Worm (Caenorhabditis elegans) whole organism, L3 larva: ENCODE measurements around the gene ugt-56.

Source experiments
- R02D3.7 ChIP-seq: fragments of 150-350 bp; optimal IDR thresholded peaks from 2 replicates; lab custom pipeline; 2014; ENCODE audit warnings: missing biosample characterization, missing genetic modification characterization
- ZK546.5 ChIP-seq: sonication (generic microtip); optimal IDR thresholded peaks from 2 replicates; lab custom pipeline; 2017; ENCODE audit warnings: missing biosample characterization, missing genetic modification characterization
- ceh-16 ChIP-seq: sonication (generic microtip); optimal IDR thresholded peaks from 2 replicates; lab custom pipeline; 2017; ENCODE audit warnings: missing biosample characterization, missing genetic modification characterization
- ceh-28 ChIP-seq: fragments of 150-350 bp; optimal IDR thresholded peaks from 2 replicates; lab custom pipeline; 2014; ENCODE audit warnings: missing biosample characterization, missing genetic modification reagents, missing genetic modification characterization
- ceh-82 ChIP-seq: fragments of 150-350 bp; optimal IDR thresholded peaks from 2 replicates; lab custom pipeline; 2014; ENCODE audit warnings: missing biosample characterization, missing genetic modification characterization
- ceh-9 ChIP-seq: sonication (generic microtip); optimal IDR thresholded peaks from 2 replicates; lab custom pipeline; 2018; ENCODE audit warnings: missing biosample characterization, missing genetic modification characterization
- daf-12 ChIP-seq: fragments of 150-350 bp; optimal IDR thresholded peaks from 2 replicates; lab custom pipeline; 2014; ENCODE audit warnings: missing biosample characterization, missing genetic modification reagents, missing genetic modification characterization
- egl-27 ChIP-seq: sonication (generic microtip); optimal IDR thresholded peaks from 4 replicates; lab custom pipeline; 2017; ENCODE audit warnings: missing biosample characterization, missing genetic modification reagents, missing genetic modification characterization
- elt-1 ChIP-seq: fragments of 150-350 bp; optimal IDR thresholded peaks from 2 replicates; lab custom pipeline; 2014; ENCODE audit warnings: missing biosample characterization, missing genetic modification characterization
- elt-3 ChIP-seq, 3 experiments: fragments of 150-350 bp in 1 of 3; sonication (generic microtip) in 2 of 3; optimal IDR thresholded peaks; 2 replicates in 2 of 3; 4 replicates in 1 of 3; lab custom pipeline; 2014 to 2017; ENCODE audit warnings: missing biosample characterization in 3 of 3, missing genetic modification characterization in 3 of 3
- eor-1 ChIP-seq, 2 experiments: fragments of 150-350 bp; optimal IDR thresholded peaks; 2 replicates each; lab custom pipeline; 2014 to 2018; ENCODE audit warnings: missing biosample characterization in 2 of 2, missing genetic modification characterization in 2 of 2
- fkh-10 ChIP-seq: sonication (generic microtip); optimal IDR thresholded peaks from 2 replicates; lab custom pipeline; 2017; ENCODE audit warnings: missing biosample characterization, missing genetic modification reagents, missing genetic modification characterization
- fos-1 ChIP-seq: fragments of 150-350 bp; optimal IDR thresholded peaks from 2 replicates; lab custom pipeline; 2014; ENCODE audit warnings: missing biosample characterization, missing genetic modification characterization
- hmg-11 ChIP-seq: sonication (generic microtip); optimal IDR thresholded peaks from 2 replicates; lab custom pipeline; 2016; ENCODE audit warnings: missing genetic modification characterization, missing compliant biosample characterization
- jun-1 ChIP-seq: fragments of 150-350 bp; optimal IDR thresholded peaks from 2 replicates; lab custom pipeline; 2014; ENCODE audit warnings: missing biosample characterization, missing genetic modification reagents, missing genetic modification characterization
- lin-15B ChIP-seq: fragments of 150-350 bp; optimal IDR thresholded peaks from 2 replicates; lab custom pipeline; 2014; ENCODE audit warnings: missing biosample characterization, missing genetic modification characterization
- lin-39 ChIP-seq: fragments of 150-350 bp; optimal IDR thresholded peaks from 2 replicates; lab custom pipeline; 2018; ENCODE audit warnings: missing biosample characterization, missing genetic modification reagents, missing genetic modification characterization
- lsy-12 ChIP-seq: sonication (generic microtip); optimal IDR thresholded peaks from 2 replicates; lab custom pipeline; 2016; ENCODE audit warnings: mild to moderate bottlenecking, missing genetic modification characterization, missing compliant biosample characterization
- mdl-1 ChIP-seq: fragments of 150-350 bp; optimal IDR thresholded peaks from 2 replicates; lab custom pipeline; 2014; ENCODE audit warnings: missing biosample characterization, missing genetic modification characterization
- mml-1 ChIP-seq: fragments of 150-350 bp; sonication (generic microtip); optimal IDR thresholded peaks from 3 replicates; lab custom pipeline; 2014; ENCODE audit warnings: missing biosample characterization, missing genetic modification characterization
- nhr-11 ChIP-seq: fragments of 150-350 bp; optimal IDR thresholded peaks from 2 replicates; lab custom pipeline; 2014; ENCODE audit warnings: missing biosample characterization, missing genetic modification characterization
- nhr-12 ChIP-seq: fragments of 150-350 bp; optimal IDR thresholded peaks from 2 replicates; lab custom pipeline; 2014; ENCODE audit warnings: missing biosample characterization, missing genetic modification characterization
- nhr-237 ChIP-seq: fragments of 150-350 bp; optimal IDR thresholded peaks from 2 replicates; lab custom pipeline; 2014; ENCODE audit warnings: missing biosample characterization, missing genetic modification characterization
- nhr-25 ChIP-seq: sonication (generic microtip); optimal IDR thresholded peaks from 2 replicates; lab custom pipeline; 2017; ENCODE audit warnings: missing biosample characterization, missing genetic modification characterization
- nhr-28 ChIP-seq: fragments of 150-350 bp; optimal IDR thresholded peaks from 2 replicates; lab custom pipeline; 2014; ENCODE audit warnings: missing biosample characterization, missing genetic modification characterization
- nhr-43 ChIP-seq: sonication (generic microtip); optimal IDR thresholded peaks from 2 replicates; lab custom pipeline; 2016; ENCODE audit warnings: mild to moderate bottlenecking, missing genetic modification characterization, missing compliant biosample characterization; ENCODE audit not compliant: poor library complexity, severe bottlenecking
- nhr-76 ChIP-seq: fragments of 150-350 bp; sonication (generic microtip); optimal IDR thresholded peaks from 5 replicates; lab custom pipeline; 2014; ENCODE audit warnings: missing biosample characterization, missing genetic modification characterization
- nhr-77 ChIP-seq: fragments of 150-350 bp; optimal IDR thresholded peaks from 2 replicates; lab custom pipeline; 2014; ENCODE audit warnings: missing biosample characterization, missing genetic modification characterization
- pha-4 ChIP-seq: fragments of 150-350 bp; optimal IDR thresholded peaks from 2 replicates; lab custom pipeline; 2014; ENCODE audit warnings: missing biosample characterization, missing genetic modification reagents, missing genetic modification characterization
- pqm-1 ChIP-seq: fragments of 150-350 bp; optimal IDR thresholded peaks from 2 replicates; lab custom pipeline; 2017; ENCODE audit warnings: missing biosample characterization, missing genetic modification characterization, inconsistent platforms
- sea-2 ChIP-seq: fragments of 150-350 bp; sonication (generic microtip); optimal IDR thresholded peaks from 4 replicates; lab custom pipeline; 2014; ENCODE audit warnings: missing biosample characterization, missing genetic modification reagents, missing genetic modification characterization
- skn-1 ChIP-seq: fragments of 150-350 bp; optimal IDR thresholded peaks from 2 replicates; lab custom pipeline; 2014; ENCODE audit warnings: missing biosample characterization, missing genetic modification characterization
- snpc-4 ChIP-seq: fragments of 150-350 bp; optimal IDR thresholded peaks from 2 replicates; lab custom pipeline; 2014; ENCODE audit warnings: missing biosample characterization, missing genetic modification characterization
- unc-62 ChIP-seq: fragments of 150-350 bp; sonication (generic microtip); optimal IDR thresholded peaks from 4 replicates; lab custom pipeline; 2014; ENCODE audit warnings: missing biosample characterization, missing genetic modification reagents, missing genetic modification characterization
- ztf-4 ChIP-seq: fragments of 150-350 bp; optimal IDR thresholded peaks from 2 replicates; lab custom pipeline; 2014; ENCODE audit warnings: missing biosample characterization, missing genetic modification characterization

Gene ugt-56

ce11 chrV:12256398-12256797 is 2.4 kb upstream of the ugt-56 start, which contains the start of gene ugt-55:
Gene ugt-55 (plus strand): TSS chrV:12256698.
- TF ChIP-seq sea-2 (GFP tag; lab: Kevin White, UChicago) (no peak), R02D3.7 (no peak), pha-4 (tag; lab: Kevin White, UChicago) (no peak), eor-1 (tag; optimal IDR thresholded peaks at IDR 0.05; lab: Kevin White, UChicago) (no peak), lin-15B (no peak)

- TF ChIP-seq nhr-12 (tag; lab: Kevin White, UChicago) (no peak), daf-12 (no peak), pha-4 (tag; lab: Kevin White, UChicago) (no peak), skn-1 (tag; lab: Kevin White, UChicago) (no peak), jun-1 (tag; lab: Kevin White, UChicago) (no peak), nhr-25 (tag; lab: Kevin White, UChicago) (no peak), ceh-28 (no peak), fos-1 (tag; lab: Kevin White, UChicago) (no peak)
Measured at ce11 chrV:12261377-12261776, 2.6 kb downstream of the ugt-56 start, which contains the start of gene tbb-6. Gene tbb-6 (plus strand): TSS chrV:12261531.

- TF ChIP-seq nhr-12 (tag; lab: Kevin White, UChicago) (no peak), nhr-25 (tag; lab: Kevin White, UChicago) (no peak), mdl-1 (tag; lab: Kevin White, UChicago) (no peak), pqm-1 (no peak), ceh-28 (no peak), elt-3 (tag; optimal IDR thresholded peaks at IDR 0.05; lab: Kevin White, UChicago) (no peak), nhr-11 (tag; lab: Kevin White, UChicago) (no peak), nhr-77 (no peak), lsy-12 (tag; lab: Kevin White, UChicago) (no peak), hmg-11 (no peak), lin-15B (no peak), sea-2 (GFP tag; lab: Kevin White, UChicago) (no peak)
- TF ChIP-seq, all 47 proteins: peak for 0
Measured at ce11 chrV:12263723-12264122, 4.9 kb downstream of the ugt-56 start, which contains the start of gene ssp-35. Gene ssp-35 (minus strand): TSS chrV:12263823.

ce11 chrV:12269272-12269767 is 10.5 kb downstream of the ugt-56 start, which contains the start of gene twk-24:
Gene twk-24 (minus strand): TSS chrV:12269322.
- TF ChIP-seq mdl-1 (tag; lab: Kevin White, UChicago) (no peak), ceh-28 (no peak), nhr-76 (tag; lab: Kevin White, UChicago) (no peak), egl-27 (tag; lab: Kevin White, UChicago) (no peak), elt-3 (tag; optimal IDR thresholded peaks at IDR 0.05; lab: Kevin White, UChicago) (no peak), lin-39 (no peak), sea-2 (GFP tag; lab: Kevin White, UChicago) (no peak), fos-1 (tag; lab: Kevin White, UChicago) (no peak), hmg-11 (no peak), ZK546.5 (no peak)
- TF ChIP-seq, all 47 proteins: peak for 0

ce11 chrV:12271495-12271894 is 12.7 kb downstream of the ugt-56 start, which contains the start of the genes tsfm-1 and capg-2:
Gene tsfm-1 (minus strand): TSS chrV:12271551.
Gene capg-2 (plus strand): TSS chrV:12271873.
- TF ChIP-seq nhr-28 (tag; lab: Kevin White, UChicago) (no peak), ceh-82 (tag; lab: Kevin White, UChicago) (no peak), pha-4 (tag; lab: Kevin White, UChicago) (no peak), lin-15B (peak; percentile 19), unc-62 (GFP tag; lab: Kevin White, UChicago) (no peak)

- TF ChIP-seq lin-39 (no peak), ceh-9 (tag; lab: Kevin White, UChicago) (no peak), elt-1 (tag; lab: Kevin White, UChicago) (no peak), ztf-4 (tag; lab: Kevin White, UChicago) (no peak), lin-15B (no peak), R02D3.7 (no peak), nhr-77 (no peak), jun-1 (tag; lab: Kevin White, UChicago) (no peak), nhr-43 (tag; lab: Kevin White, UChicago) (no peak), skn-1 (tag; lab: Kevin White, UChicago) (no peak), egl-27 (tag; lab: Kevin White, UChicago) (no peak), pha-4 (tag; lab: Kevin White, UChicago) (no peak), fkh-10 (GFP tag; lab: Kevin White, UChicago) (no peak), nhr-25 (tag; lab: Kevin White, UChicago) (no peak), unc-62 (GFP tag; lab: Kevin White, UChicago) (no peak), ceh-16 (tag; lab: Kevin White, UChicago) (no peak), snpc-4 (no peak), nhr-237 (no peak), mml-1 (no peak)
Measured at ce11 chrV:12275714-12276113, 16.9 kb downstream of the ugt-56 start.
